Fruit fly (Drosophila melanogaster) whole organism, embryonic: Measurements from ENCODE around the gene Sf3b6.
A peak's percentile ranks its signal among the peaks of the same experiment; 100 is the strongest.

Experiments used
- ATbp ChIP-seq: fragments of 200-800 bp; sonication (Bioruptor generic); optimal IDR thresholded peaks from 2 replicates; lab custom pipeline; 2017; ENCODE audit warnings: missing biosample characterization, mild to moderate bottlenecking, missing genetic modification characterization, missing genetic modification reagents
- Adf1 ChIP-seq: fragments of 200-800 bp; sonication (Bioruptor generic); IDR thresholded peaks from 2 replicates; pipeline ENCODE4 v1.3.6; 2022; ENCODE audit warnings: missing biosample characterization, missing genetic modification characterization
- Atf-2 ChIP-seq: fragments of 200-800 bp; sonication (Bioruptor generic); optimal IDR thresholded peaks from 2 replicates; lab custom pipeline; 2016; ENCODE audit warnings: missing biosample characterization, missing genetic modification characterization
- CG10654 ChIP-seq: fragments of 200-800 bp; sonication (Bioruptor generic); optimal IDR thresholded peaks from 2 replicates; lab custom pipeline; 2016; ENCODE audit warnings: missing biosample characterization, missing genetic modification characterization
- CG11085 ChIP-seq: fragments of 200-800 bp; sonication (Bioruptor generic); IDR thresholded peaks from 2 replicates; pipeline ENCODE4 v1.3.6; 2022; ENCODE audit warnings: missing biosample characterization, missing genetic modification characterization
- CG11560 ChIP-seq: fragments of 200-800 bp; sonication (Bioruptor generic); IDR thresholded peaks from 3 replicates; pipeline ENCODE4 v1.3.6; 2022; ENCODE audit warnings: missing biosample characterization, missing genetic modification characterization
- CG12104 ChIP-seq: fragments of 200-800 bp; sonication (Bioruptor generic); optimal IDR thresholded peaks from 3 replicates; lab custom pipeline; 2016; ENCODE audit warnings: missing biosample characterization, missing genetic modification characterization
- CG12391 ChIP-seq: fragments of 200-800 bp; sonication (Bioruptor generic); optimal IDR thresholded peaks from 3 replicates; lab custom pipeline; 2018; ENCODE audit warnings: missing biosample characterization, mild to moderate bottlenecking, missing genetic modification characterization, moderate library complexity
- CG12769 ChIP-seq: fragments of 200-800 bp; sonication (Bioruptor generic); optimal IDR thresholded peaks from 2 replicates; lab custom pipeline; 2019; ENCODE audit warnings: missing biosample characterization, mild to moderate bottlenecking, missing genetic modification characterization, moderate library complexity
- CG15073 ChIP-seq: fragments of 200-800 bp; sonication (Bioruptor generic); optimal IDR thresholded peaks from 2 replicates; lab custom pipeline; 2016; ENCODE audit warnings: missing biosample characterization, missing genetic modification characterization
- CG1602 ChIP-seq: fragments of 200-800 bp; sonication (Bioruptor generic); optimal IDR thresholded peaks from 3 replicates; lab custom pipeline; 2016; ENCODE audit warnings: missing biosample characterization, missing genetic modification characterization
- CG17568 ChIP-seq: fragments of 200-800 bp; sonication (Bioruptor generic); optimal IDR thresholded peaks from 2 replicates; lab custom pipeline; 2018; ENCODE audit warnings: missing biosample characterization, mild to moderate bottlenecking, missing genetic modification characterization, moderate library complexity
- CG17912 ChIP-seq: fragments of 200-800 bp; sonication (Bioruptor generic); optimal IDR thresholded peaks from 2 replicates; lab custom pipeline; 2018; ENCODE audit warnings: missing biosample characterization, mild to moderate bottlenecking, missing genetic modification characterization
- CG18599 ChIP-seq: fragments of 200-800 bp; sonication (Bioruptor generic); optimal IDR thresholded peaks from 3 replicates; lab custom pipeline; 2017; ENCODE audit warnings: missing biosample characterization, missing genetic modification characterization, mild to moderate bottlenecking, moderate library complexity, missing genetic modification reagents
- CG2678 ChIP-seq: fragments of 200-800 bp; sonication (Bioruptor generic); optimal IDR thresholded peaks from 3 replicates; lab custom pipeline; 2019; ENCODE audit warnings: missing biosample characterization, mild to moderate bottlenecking, missing genetic modification characterization, moderate library complexity
- CG30403 ChIP-seq: fragments of 200-800 bp; sonication (Bioruptor generic); optimal IDR thresholded peaks from 3 replicates; lab custom pipeline; 2016; ENCODE audit warnings: missing biosample characterization, missing genetic modification characterization
- CG34376 ChIP-seq: fragments of 200-800 bp; sonication (Bioruptor generic); optimal IDR thresholded peaks from 2 replicates; lab custom pipeline; 2018; ENCODE audit warnings: missing biosample characterization, mild to moderate bottlenecking, missing genetic modification characterization
- CG42726 ChIP-seq: fragments of 200-800 bp; sonication (Bioruptor generic); IDR thresholded peaks from 2 replicates; pipeline ENCODE4 v1.3.6; 2022; ENCODE audit warnings: missing biosample characterization, missing genetic modification characterization; ENCODE audit not compliant: partially characterized antibody
- CG4404 ChIP-seq: fragments of 200-800 bp; sonication (Bioruptor generic); IDR thresholded peaks from 2 replicates; pipeline ENCODE4 v1.3.6; 2022; ENCODE audit warnings: missing biosample characterization, missing genetic modification characterization
- CG4707 ChIP-seq: fragments of 200-800 bp; sonication (Bioruptor generic); optimal IDR thresholded peaks from 2 replicates; lab custom pipeline; 2018; ENCODE audit warnings: missing biosample characterization, mild to moderate bottlenecking, missing genetic modification characterization, moderate library complexity
- CG8359 ChIP-seq: fragments of 200-800 bp; sonication (Bioruptor generic); optimal IDR thresholded peaks from 2 replicates; lab custom pipeline; 2017; ENCODE audit warnings: missing biosample characterization, mild to moderate bottlenecking, missing genetic modification characterization, borderline replicate concordance
- CG9932 ChIP-seq: fragments of 200-800 bp; sonication (Bioruptor generic); IDR thresholded peaks from 2 replicates; pipeline ENCODE4 v1.3.6; 2022; ENCODE audit warnings: missing biosample characterization, missing genetic modification characterization
- H15 ChIP-seq: fragments of 200-800 bp; sonication (Bioruptor generic); IDR thresholded peaks from 3 replicates; pipeline ENCODE4 v1.3.6; 2022; ENCODE audit warnings: missing biosample characterization, missing genetic modification characterization
- HmgD ChIP-seq: fragments of 200-800 bp; sonication (Bioruptor generic); optimal IDR thresholded peaks from 3 replicates; lab custom pipeline; 2016; ENCODE audit warnings: missing biosample characterization, missing genetic modification characterization
- HmgZ ChIP-seq: fragments of 200-800 bp; sonication (Bioruptor generic); optimal IDR thresholded peaks from 2 replicates; lab custom pipeline; 2018; ENCODE audit warnings: missing biosample characterization, mild to moderate bottlenecking, missing genetic modification characterization
- Med ChIP-seq: fragments of 200-800 bp; sonication (Bioruptor generic); peaks from one replicate; lab custom pipeline; 2016; ENCODE audit warnings: missing biosample characterization, missing genetic modification characterization, mild to moderate bottlenecking, inconsistent platforms, moderate library complexity
- NC2β ChIP-seq: fragments of 200-800 bp; sonication (Bioruptor generic); optimal IDR thresholded peaks from 2 replicates; lab custom pipeline; 2016; ENCODE audit warnings: missing biosample characterization, missing genetic modification characterization
- Nf-YB ChIP-seq: fragments of 200-800 bp; sonication (Bioruptor generic); optimal IDR thresholded peaks from 3 replicates; lab custom pipeline; 2019; ENCODE audit warnings: missing biosample characterization, mild to moderate bottlenecking, missing genetic modification characterization, moderate library complexity
- Sry-δ ChIP-seq: fragments of 200-800 bp; sonication (Bioruptor generic); optimal IDR thresholded peaks from 2 replicates; lab custom pipeline; 2016; ENCODE audit warnings: missing biosample characterization, missing genetic modification characterization
- abd-A ChIP-seq: fragments of 200-800 bp; sonication (Bioruptor generic); optimal IDR thresholded peaks from 3 replicates; lab custom pipeline; 2019; ENCODE audit warnings: missing biosample characterization, mild to moderate bottlenecking, missing genetic modification characterization, moderate library complexity
- amos ChIP-seq: fragments of 200-800 bp; sonication (Bioruptor generic); IDR thresholded peaks from 2 replicates; pipeline ENCODE4 v1.3.6; 2022; ENCODE audit warnings: missing biosample characterization, missing genetic modification characterization; ENCODE audit not compliant: partially characterized antibody
- bbx ChIP-seq: fragments of 200-800 bp; sonication (Bioruptor generic); IDR thresholded peaks from 2 replicates; pipeline ENCODE4 v1.3.6; 2022; ENCODE audit warnings: missing biosample characterization, missing genetic modification characterization; ENCODE audit not compliant: partially characterized antibody
- bcd ChIP-seq: fragments of 200-800 bp; sonication (Bioruptor generic); optimal IDR thresholded peaks from 2 replicates; lab custom pipeline; 2017; ENCODE audit warnings: missing biosample characterization, mild to moderate bottlenecking, missing genetic modification characterization
- cas ChIP-seq: fragments of 200-800 bp; sonication (Bioruptor generic); IDR thresholded peaks from 2 replicates; pipeline ENCODE4 v1.3.6; 2022; ENCODE audit warnings: missing biosample characterization, missing genetic modification characterization
- chn ChIP-seq: fragments of 200-800 bp; sonication (Bioruptor generic); optimal IDR thresholded peaks from 2 replicates; lab custom pipeline; 2016; ENCODE audit warnings: missing biosample characterization, missing genetic modification characterization
- ci ChIP-seq: fragments of 200-800 bp; sonication (Bioruptor generic); IDR thresholded peaks from 3 replicates; pipeline ENCODE4 v1.3.6; 2022; ENCODE audit warnings: missing biosample characterization, missing genetic modification characterization
- crol ChIP-seq: fragments of 200-800 bp; sonication (Bioruptor generic); IDR thresholded peaks from 2 replicates; pipeline ENCODE4 v1.3.6; 2022; ENCODE audit warnings: missing biosample characterization, missing genetic modification characterization
- fd96Cb ChIP-seq: fragments of 200-800 bp; sonication (Bioruptor generic); optimal IDR thresholded peaks from 2 replicates; lab custom pipeline; 2018; ENCODE audit warnings: missing biosample characterization, mild to moderate bottlenecking, missing genetic modification characterization, moderate library complexity
- hth ChIP-seq: fragments of >200 bp; optimal IDR thresholded peaks from 2 replicates; lab custom pipeline; 2017; ENCODE audit warnings: inconsistent platforms
- lbe ChIP-seq: fragments of 200-800 bp; sonication (Bioruptor generic); optimal IDR thresholded peaks from 2 replicates; lab custom pipeline; 2016; ENCODE audit warnings: missing biosample characterization, mild to moderate bottlenecking, missing genetic modification characterization
- nerfin-2 ChIP-seq: fragments of 200-800 bp; sonication (Bioruptor generic); IDR thresholded peaks from 2 replicates; pipeline ENCODE4 v1.3.6; 2022; ENCODE audit warnings: missing biosample characterization, missing genetic modification characterization; ENCODE audit not compliant: partially characterized antibody
- onecut ChIP-seq: fragments of 200-800 bp; sonication (Bioruptor generic); IDR thresholded peaks from 2 replicates; pipeline ENCODE4 v1.3.6; 2022; ENCODE audit warnings: missing biosample characterization, missing genetic modification characterization
- pnt ChIP-seq: fragments of 200-800 bp; sonication (Bioruptor generic); optimal IDR thresholded peaks from 3 replicates; lab custom pipeline; 2016; ENCODE audit warnings: missing biosample characterization, missing genetic modification characterization
- row ChIP-seq: fragments of 200-800 bp; sonication (Bioruptor generic); IDR thresholded peaks from 3 replicates; pipeline ENCODE4 v1.3.6; 2022; ENCODE audit warnings: missing biosample characterization, missing genetic modification characterization
- schlank ChIP-seq: fragments of 200-800 bp; sonication (Bioruptor generic); optimal IDR thresholded peaks from 2 replicates; lab custom pipeline; 2018; ENCODE audit warnings: missing biosample characterization, mild to moderate bottlenecking, missing genetic modification characterization
- sr ChIP-seq: fragments of 200-800 bp; sonication (Bioruptor generic); IDR thresholded peaks from 3 replicates; pipeline ENCODE4 v1.3.6; 2022; ENCODE audit warnings: missing biosample characterization, missing genetic modification characterization
- stc ChIP-seq: fragments of 200-800 bp; sonication (Bioruptor generic); IDR thresholded peaks from 2 replicates; pipeline ENCODE4 v1.3.6; 2022; ENCODE audit warnings: missing biosample characterization, missing genetic modification characterization
- tio ChIP-seq: fragments of 200-800 bp; sonication (Bioruptor generic); optimal IDR thresholded peaks from 2 replicates; lab custom pipeline; 2017; ENCODE audit warnings: missing biosample characterization, missing genetic modification characterization, inconsistent platforms

Sf3b6 gene

dm6 chr3L:6188995-6189927 lies 3.7 kb downstream of the Sf3b6 start, which contains the start of the genes D19A and CG7386 (continued):
- peak; percentile 74 for TF ChIP-seq CG9932 (GFP tag; lab: Robert Waterston, UW)
- no peak for TF ChIP-seq CG4404 (GFP tag; lab: Robert Waterston, UW)
- TF ChIP-seq Adf1 (GFP tag; lab: Robert Waterston, UW): no peak
- no peak for TF ChIP-seq schlank (tag; lab: Kevin White, UChicago)
- no peak for TF ChIP-seq nerfin-2 (GFP tag; lab: Robert Waterston, UW)
- TF ChIP-seq CG18599 (GFP tag; lab: Kevin White, UChicago): peak; percentile 43
- TF ChIP-seq cas (GFP tag; lab: Robert Waterston, UW): peak; percentile 46; the same call in 1 of the 2 replicates
- TF ChIP-seq CG12769 (tag; lab: Kevin White, UChicago): peak; percentile 15
- peak; percentile 55 for TF ChIP-seq CG30403 (GFP tag; lab: Kevin White, UChicago)
- peak; percentile 93 for TF ChIP-seq row (GFP tag; lab: Robert Waterston, UW)
- no peak for TF ChIP-seq CG42726 (GFP tag; lab: Robert Waterston, UW)
- TF ChIP-seq CG2678 (tag; lab: Kevin White, UChicago): peak; percentile 71
- peak; percentile 2 for TF ChIP-seq lbe
- no peak for TF ChIP-seq CG34376 (GFP tag; lab: Kevin White, UChicago)
- TF ChIP-seq sr (GFP tag; lab: Robert Waterston, UW): 0 out of 3 replicates have a peak, but pooled peaks have one; percentile 8
- TF ChIP-seq HmgZ (tag; lab: Kevin White, UChicago): peak; percentile 46
- no peak for TF ChIP-seq hth (lab: Kevin White, UChicago)
- TF ChIP-seq amos (GFP tag; lab: Robert Waterston, UW): peak; percentile 34; the same call in 1 of the 2 replicates
- peak; percentile 39 for TF ChIP-seq pnt (GFP tag; lab: Kevin White, UChicago)
- TF ChIP-seq onecut (GFP tag; lab: Robert Waterston, UW): peak; percentile 57
- TF ChIP-seq H15 (GFP tag; lab: Robert Waterston, UW): peak; percentile 77
- peak; percentile 31 for TF ChIP-seq NC2β (GFP tag; lab: Kevin White, UChicago)
- peak; percentile 22 for TF ChIP-seq fd96Cb (tag; lab: Kevin White, UChicago)
- TF ChIP-seq CG17568 (GFP tag; lab: Kevin White, UChicago): no peak
- no peak for TF ChIP-seq ATbp (GFP tag; lab: Kevin White, UChicago)
- TF ChIP-seq stc (GFP tag; lab: Robert Waterston, UW): peak; percentile 54; the same call in 1 of the 2 replicates
- 0 out of 2 replicates have a peak, but pooled peaks have one; percentile 36 for TF ChIP-seq bbx (GFP tag; lab: Robert Waterston, UW)
- no peak for TF ChIP-seq crol (GFP tag; lab: Robert Waterston, UW)
- TF ChIP-seq CG11560 (tag; lab: Robert Waterston, UW): no peak
- peak; percentile 34 for TF ChIP-seq bcd (GFP tag; lab: Kevin White, UChicago)
- TF ChIP-seq Atf-2 (GFP tag; lab: Kevin White, UChicago): peak; percentile 41
- peak; percentile 73 for TF ChIP-seq CG12391 (tag; lab: Kevin White, UChicago)
- TF ChIP-seq CG1602 (GFP tag; lab: Kevin White, UChicago): no peak
- peak; percentile 44; the same call in 1 of the 2 replicates for TF ChIP-seq CG11085 (GFP tag; lab: Robert Waterston, UW)
- no peak for TF ChIP-seq abd-A (tag; lab: Kevin White, UChicago)
- TF ChIP-seq CG4707 (GFP tag; lab: Kevin White, UChicago): no peak
- TF ChIP-seq Sry-δ: peak; percentile 22
- peak; percentile 7 for TF ChIP-seq CG12104 (GFP tag; lab: Kevin White, UChicago)
- TF ChIP-seq CG15073 (GFP tag; lab: Kevin White, UChicago): no peak
- TF ChIP-seq CG8359 (GFP tag; lab: Kevin White, UChicago): no peak
- peak; percentile 62 for TF ChIP-seq HmgD (GFP tag; lab: Kevin White, UChicago)
- TF ChIP-seq chn (GFP tag; lab: Kevin White, UChicago): peak; percentile 64
- no peak for TF ChIP-seq CG17912 (GFP tag; lab: Kevin White, UChicago)
- TF ChIP-seq Nf-YB (GFP tag; lab: Kevin White, UChicago): peak; percentile 29
- no peak for TF ChIP-seq tio (GFP tag; lab: Kevin White, UChicago)
- TF ChIP-seq CG10654 (GFP tag; lab: Kevin White, UChicago): peak; percentile 2
- peak; percentile 75 for TF ChIP-seq ci (GFP tag; lab: Robert Waterston, UW)
- peak; percentile 94 for TF ChIP-seq Med (GFP tag; lab: Kevin White, UChicago)
